Fruit fly (Drosophila melanogaster): Measurements from ENCODE around the gene tctn.

The tctn gene

dm6 chr2L:6124815-6125214 lies 5.6 kb downstream of the tctn start, which contains the start of gene Arpc4 (continued):
- TF ChIP-seq CG17385 (GFP tag; optimal IDR thresholded peaks at IDR 0.05) (peak; percentile 4), cato (GFP tag; optimal IDR thresholded peaks at IDR 0.05; ENCODE audit: borderline replicate concordance) (peak; percentile 4), Ets65A (GFP tag) (peak; percentile 90), CG1603 (tag; optimal IDR thresholded peaks at IDR 0.05) (peak; percentile 79), CG32532 (GFP tag; IDR thresholded peaks at IDR 0.05) (peak; percentile 68), Fer2 (tag; optimal IDR thresholded peaks at IDR 0.05) (no peak), CG17186 (GFP tag; optimal IDR thresholded peaks at IDR 0.05) (peak; percentile 34), CG18599 (GFP tag; optimal IDR thresholded peaks at IDR 0.05) (no peak), dan (GFP tag; IDR thresholded peaks at IDR 0.05) (no peak), NfI (GFP tag; optimal IDR thresholded peaks at IDR 0.05) (no peak), dmrt11E (tag; optimal IDR thresholded peaks at IDR 0.05) (peak; percentile 50), CG10565 (GFP tag; optimal IDR thresholded peaks at IDR 0.05) (no peak), CG17359 (tag; optimal IDR thresholded peaks at IDR 0.05) (peak; percentile 5), CG7928 (GFP tag; optimal IDR thresholded peaks at IDR 0.05) (peak; percentile 71), z (GFP tag; IDR thresholded peaks at IDR 0.05) (no peak), Blimp-1 (GFP tag; optimal IDR thresholded peaks at IDR 0.05) (no peak), Atf-2 (GFP tag; optimal IDR thresholded peaks at IDR 0.05) (no peak), tna (GFP tag; IDR thresholded peaks at IDR 0.05; ENCODE audit: partially characterized antibody) (no peak), run (tag; optimal IDR thresholded peaks at IDR 0.05) (no peak), CG4854 (GFP tag; optimal IDR thresholded peaks at IDR 0.05) (no peak), psq (GFP tag; optimal IDR thresholded peaks at IDR 0.05) (no peak), gt (GFP tag; IDR thresholded peaks at IDR 0.05) (no peak), Dfd (GFP tag; optimal IDR thresholded peaks at IDR 0.05) (no peak), CG16863 (GFP tag; optimal IDR thresholded peaks at IDR 0.05) (peak; percentile 15), Bgb (GFP tag; IDR thresholded peaks at IDR 0.05; ENCODE audit: partially characterized antibody) (no peak), Drgx (GFP tag; IDR thresholded peaks at IDR 0.05) (no peak), gem (tag; optimal IDR thresholded peaks at IDR 0.05) (peak; percentile 76), emc (GFP tag; optimal IDR thresholded peaks at IDR 0.05) (no peak), scrt (GFP tag; optimal IDR thresholded peaks at IDR 0.05) (no peak), CG10543 (GFP tag; optimal IDR thresholded peaks at IDR 0.05) (no peak), gcm (GFP tag; optimal IDR thresholded peaks at IDR 0.05) (no peak), CG12071 (GFP tag; optimal IDR thresholded peaks at IDR 0.05) (no peak), CG6854 (GFP tag; optimal IDR thresholded peaks at IDR 0.05) (no peak), dpn (GFP tag; optimal IDR thresholded peaks at IDR 0.05) (peak; percentile 37 to 58), Hr39 (optimal IDR thresholded peaks at IDR 0.05) (no peak), CG4707 (GFP tag; optimal IDR thresholded peaks at IDR 0.05) (no peak), tap (tag; optimal IDR thresholded peaks at IDR 0.05) (no peak), CG5180 (GFP tag; optimal IDR thresholded peaks at IDR 0.05) (no peak), CG13123 (GFP tag; optimal IDR thresholded peaks at IDR 0.05) (no peak), CG32772 (GFP tag; IDR thresholded peaks at IDR 0.05) (peak; percentile 49), Gsc (GFP tag; IDR thresholded peaks at IDR 0.05) (no peak), BEAF-32 (GFP tag; optimal IDR thresholded peaks at IDR 0.05) (peak; percentile 18), zf30C (GFP tag; optimal IDR thresholded peaks at IDR 0.05) (no peak), CG17328 (GFP tag; IDR thresholded peaks at IDR 0.05) (peak; percentile 80), sob (GFP tag; IDR thresholded peaks at IDR 0.05) (peak; percentile 73), stwl (tag; optimal IDR thresholded peaks at IDR 0.05) (peak; percentile 83), Sox100B (GFP tag; optimal IDR thresholded peaks at IDR 0.05) (no peak), CG34224 (GFP tag; IDR thresholded peaks at IDR 0.05; ENCODE audit: partially characterized antibody) (no peak), Taf1 (GFP tag; IDR thresholded peaks at IDR 0.05) (no peak), Asciz (GFP tag; optimal IDR thresholded peaks at IDR 0.05) (peak; percentile 35), Deaf1 (tag; optimal IDR thresholded peaks at IDR 0.05) (no peak)

Data from whole organism, embryonic.